Fruit fly (Drosophila melanogaster): ENCODE results near the gene CG33783.

DNA sequence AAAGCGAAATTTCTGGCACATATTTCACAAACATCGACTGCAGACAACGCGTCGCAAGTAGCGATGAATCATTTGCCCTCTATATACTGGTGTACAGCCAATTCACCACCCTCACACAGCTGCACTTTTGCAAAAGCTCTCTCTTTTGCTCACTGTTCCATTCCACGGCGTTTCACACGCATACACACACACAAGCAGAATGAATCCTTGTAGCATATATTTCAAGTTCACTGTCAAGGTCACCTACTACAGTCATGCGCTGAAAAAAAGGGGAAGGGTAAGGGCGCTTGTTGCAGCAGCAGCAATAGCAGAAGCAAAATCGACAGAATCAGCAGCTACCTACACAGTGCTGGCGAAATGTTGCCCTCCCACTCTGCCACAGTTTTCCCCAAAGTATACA lies 14.1 kb downstream of the CG33783 start:
- TF ChIP-seq Ets98B (GFP tag; IDR thresholded peaks at IDR 0.05) (no peak), rn (GFP tag; IDR thresholded peaks at IDR 0.05) (no peak), CG14655 (GFP tag; optimal IDR thresholded peaks at IDR 0.05) (no peak), CG34367 (tag; optimal IDR thresholded peaks at IDR 0.05) (no peak), Pif1B (GFP tag; optimal IDR thresholded peaks at IDR 0.05) (no peak), CG4496 (GFP tag; IDR thresholded peaks at IDR 0.05) (0 out of 3 replicates have a peak, but pooled peaks have one; percentile 35), CG10348 (GFP tag; IDR thresholded peaks at IDR 0.05) (no peak), CG15710 (tag; optimal IDR thresholded peaks at IDR 0.05) (no peak), Pif1A (GFP tag; optimal IDR thresholded peaks at IDR 0.05) (no peak), D1 (tag; optimal IDR thresholded peaks at IDR 0.05) (no peak), Snoo (tag; optimal IDR thresholded peaks at IDR 0.05) (no peak)
